Worm (Caenorhabditis elegans): ENCODE results near the gene F37B12.3.

DNA sequence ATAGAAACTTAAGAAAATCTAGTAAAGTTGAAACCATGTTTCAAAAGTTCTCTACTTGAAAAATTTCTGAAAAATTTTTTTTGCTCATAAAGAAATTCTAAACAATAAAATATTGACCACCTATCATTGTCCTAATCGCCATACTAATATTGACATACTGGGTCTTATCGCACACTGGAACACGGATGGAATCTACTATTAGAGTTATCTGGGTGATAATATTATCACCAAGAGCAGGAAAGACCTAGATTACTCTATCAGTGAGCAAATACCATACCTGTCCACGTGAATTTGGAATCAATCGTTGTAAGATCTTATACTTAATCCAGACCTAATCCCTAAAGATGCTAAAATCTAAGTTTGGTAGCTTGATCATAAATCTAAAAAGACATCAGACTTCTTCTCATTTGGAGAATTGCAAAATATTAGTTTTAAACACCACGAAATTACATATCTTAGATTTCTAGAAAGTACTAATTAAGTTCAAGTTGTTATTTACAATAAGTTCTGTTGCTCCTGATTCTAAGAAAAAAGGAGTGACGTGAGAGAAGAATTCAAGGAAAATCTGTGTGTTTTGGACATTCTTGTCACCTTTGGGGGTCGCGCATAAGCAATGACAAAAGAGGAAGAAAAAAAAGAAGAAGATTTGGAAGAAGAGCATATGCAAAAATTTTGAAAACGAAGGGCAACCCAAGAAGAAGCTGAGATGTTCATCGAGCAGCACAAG, 31.1 kb downstream of the F37B12.3 start:
- TF ChIP-seq ama-1 (optimal IDR thresholded peaks at IDR 0.05): no peak
- TF ChIP-seq tbx-37 (GFP tag; conservative IDR thresholded peaks at IDR 0.05): no peak
- TF ChIP-seq ceh-36 (tag; optimal IDR thresholded peaks at IDR 0.05): no peak
- no peak for TF ChIP-seq hmbx-1 (tag; optimal IDR thresholded peaks at IDR 0.05)
- no peak for TF ChIP-seq ceh-13 (GFP tag; optimal IDR thresholded peaks at IDR 0.05)
- no peak for TF ChIP-seq hnd-1 (tag; optimal IDR thresholded peaks at IDR 0.05)

Data from whole organism, early embryonic.